Fruit fly (Drosophila melanogaster): ENCODE data around the gene CG3436.

DNA sequence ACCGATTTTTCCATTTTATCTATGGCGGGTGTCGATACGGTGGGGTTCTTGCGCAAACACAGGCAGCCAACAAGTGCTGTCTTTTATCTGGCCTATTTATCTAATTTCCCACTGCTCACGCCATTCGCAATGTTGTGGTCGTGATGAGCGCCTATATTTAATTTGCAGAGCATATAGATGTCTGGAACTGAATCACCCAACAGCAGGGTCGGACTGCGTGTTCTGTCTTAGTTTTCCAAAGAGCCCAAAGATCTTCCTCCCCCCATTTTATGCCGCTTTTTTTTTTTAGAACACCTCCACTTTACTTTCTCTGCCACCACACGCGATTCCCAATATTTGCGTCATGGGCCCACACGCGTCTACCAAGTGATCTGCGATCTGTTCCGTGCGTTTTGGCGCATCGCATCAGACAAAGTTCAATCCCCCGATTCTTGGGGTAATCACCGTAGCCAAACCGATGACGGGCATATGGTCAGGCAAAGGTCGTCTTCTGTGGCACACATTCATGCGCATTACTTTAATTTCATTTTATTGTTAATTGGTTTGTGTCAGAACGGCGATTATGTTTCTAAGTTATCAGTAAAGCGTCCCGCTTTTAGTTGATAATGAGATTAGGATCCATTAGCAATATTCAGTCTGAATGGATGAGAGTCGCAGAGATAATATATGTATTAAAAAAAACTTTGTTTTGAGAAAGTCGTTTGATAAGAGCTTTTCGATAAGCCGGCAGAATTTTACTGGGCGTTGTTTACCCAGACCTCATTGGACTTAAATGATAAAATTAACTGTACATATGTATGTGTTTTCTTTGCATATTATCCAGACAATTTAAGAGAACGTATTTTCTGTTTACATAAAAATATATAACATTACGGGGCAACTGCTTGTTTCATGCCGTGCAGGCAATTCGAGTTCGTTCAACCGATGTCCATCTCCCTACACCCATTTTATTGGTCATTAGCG lies 18.8 kb upstream of the CG3436 start:
- TF ChIP-seq CG11762 (GFP tag; optimal IDR thresholded peaks at IDR 0.05; ENCODE audit: insufficient read depth): no peak
- TF ChIP-seq topi (GFP tag; optimal IDR thresholded peaks at IDR 0.05): no peak
- TF ChIP-seq CG3032 (tag; optimal IDR thresholded peaks at IDR 0.05): no peak
- no peak for TF ChIP-seq CG10631 (GFP tag; optimal IDR thresholded peaks at IDR 0.05)
- no peak for TF ChIP-seq OdsH (GFP tag; optimal IDR thresholded peaks at IDR 0.05)
- TF ChIP-seq CG7368 (GFP tag; optimal IDR thresholded peaks at IDR 0.05): no peak
- no peak for TF ChIP-seq Hr4 (GFP tag; optimal IDR thresholded peaks at IDR 0.05)

All from whole organism, prepupa.